Fruit fly (Drosophila melanogaster): ENCODE results near the gene CG3397.

CG3397 gene

DNA sequence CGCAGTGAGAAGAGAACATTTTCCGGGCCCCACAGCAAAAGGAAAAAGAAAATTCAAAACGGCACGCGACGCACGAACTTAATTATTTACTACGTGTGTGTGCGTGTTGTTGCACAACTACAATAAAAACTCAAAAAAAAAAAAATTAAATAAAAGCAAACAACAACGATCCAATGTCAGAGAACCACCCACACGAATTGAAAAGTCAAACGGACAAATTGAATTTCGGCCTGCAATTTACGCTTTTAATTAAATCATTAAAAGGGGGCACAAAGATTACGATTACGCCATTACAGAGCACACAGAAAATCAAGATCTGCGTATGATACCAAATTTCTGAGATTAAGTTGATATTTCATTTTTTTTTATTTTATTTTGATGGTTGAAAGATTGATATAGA is 36.4 kb downstream of the CG3397 start:
- no peak for TF ChIP-seq CG9705 (GFP tag; optimal IDR thresholded peaks at IDR 0.05)
- no peak for TF ChIP-seq br (GFP tag; optimal IDR thresholded peaks at IDR 0.05)
- TF ChIP-seq HLH106 (tag; optimal IDR thresholded peaks at IDR 0.05): no peak
- no peak for TF ChIP-seq N (GFP tag; optimal IDR thresholded peaks at IDR 0.05)
- TF ChIP-seq ey (GFP tag; optimal IDR thresholded peaks at IDR 0.05): no peak
- TF ChIP-seq Rel (GFP tag; optimal IDR thresholded peaks at IDR 0.05): no peak
- no peak for TF ChIP-seq Rel (tag; optimal IDR thresholded peaks at IDR 0.05)
- no peak for TF ChIP-seq rgr (GFP tag; optimal IDR thresholded peaks at IDR 0.05)

dm6 chr3R:11947079-11947869 is 37.1 kb downstream of the CG3397 start:
- TF ChIP-seq Hnf4 (GFP tag; optimal IDR thresholded peaks at IDR 0.05) (peak; percentile 49), woc (GFP tag; optimal IDR thresholded peaks at IDR 0.05) (peak; percentile 47), sv (GFP tag; optimal IDR thresholded peaks at IDR 0.05) (no peak), CG9705 (GFP tag; optimal IDR thresholded peaks at IDR 0.05) (peak; percentile 4), ey (GFP tag; optimal IDR thresholded peaks at IDR 0.05) (peak; percentile 74), psq (GFP tag; optimal IDR thresholded peaks at IDR 0.05) (peak; percentile 68), Dfd (GFP tag; optimal IDR thresholded peaks at IDR 0.05) (no peak), jim (GFP tag; optimal IDR thresholded peaks at IDR 0.05) (no peak), foxo (GFP tag; optimal IDR thresholded peaks at IDR 0.05) (peak in 1 of 2 experiments; percentile 75), CrebA (GFP tag; optimal IDR thresholded peaks at IDR 0.05; ENCODE audit: borderline replicate concordance) (no peak), fru (GFP tag; optimal IDR thresholded peaks at IDR 0.05) (peak; percentile 71), br (GFP tag; optimal IDR thresholded peaks at IDR 0.05) (peak; percentile 53), lola (GFP tag; optimal IDR thresholded peaks at IDR 0.05) (no peak), sage (GFP tag; optimal IDR thresholded peaks at IDR 0.05) (no peak), Hr78 (GFP tag; optimal IDR thresholded peaks at IDR 0.05) (no peak), Mio (GFP tag; optimal IDR thresholded peaks at IDR 0.05) (no peak), dsf (GFP tag; optimal IDR thresholded peaks at IDR 0.05; ENCODE audit: borderline replicate concordance) (no peak), dmrt93B (GFP tag; optimal IDR thresholded peaks at IDR 0.05) (peak; percentile 52), OdsH (GFP tag; optimal IDR thresholded peaks at IDR 0.05) (peak; percentile 55), tai (GFP tag; optimal IDR thresholded peaks at IDR 0.05) (no peak), h (GFP tag; optimal IDR thresholded peaks at IDR 0.05) (peak; percentile 67), dl (GFP tag; optimal IDR thresholded peaks at IDR 0.05; ENCODE audit: insufficient read depth in 1 of 2, partially characterized antibody in 2 of 2) (no peak), Sp1 (GFP tag; optimal IDR thresholded peaks at IDR 0.05) (peak; percentile 45), rgr (GFP tag; optimal IDR thresholded peaks at IDR 0.05) (peak; percentile 65), Jra (GFP tag; optimal IDR thresholded peaks at IDR 0.05) (no peak), CG32264 (GFP tag; optimal IDR thresholded peaks at IDR 0.05) (no peak), Vsx2 (GFP tag; optimal IDR thresholded peaks at IDR 0.05; ENCODE audit: partially characterized antibody) (no peak), Rel (GFP tag; optimal IDR thresholded peaks at IDR 0.05) (no peak), Rel (tag; optimal IDR thresholded peaks at IDR 0.05) (no peak), GATAd (GFP tag; optimal IDR thresholded peaks at IDR 0.05) (no peak), Hr83 (GFP tag; optimal IDR thresholded peaks at IDR 0.05; ENCODE audit: poor library complexity, severe bottlenecking) (no peak), Myc (optimal IDR thresholded peaks at IDR 0.05) (no peak), Abd-B (GFP tag; optimal IDR thresholded peaks at IDR 0.05) (no peak), HLH106 (tag; optimal IDR thresholded peaks at IDR 0.05) (peak; percentile 72)

DNA sequence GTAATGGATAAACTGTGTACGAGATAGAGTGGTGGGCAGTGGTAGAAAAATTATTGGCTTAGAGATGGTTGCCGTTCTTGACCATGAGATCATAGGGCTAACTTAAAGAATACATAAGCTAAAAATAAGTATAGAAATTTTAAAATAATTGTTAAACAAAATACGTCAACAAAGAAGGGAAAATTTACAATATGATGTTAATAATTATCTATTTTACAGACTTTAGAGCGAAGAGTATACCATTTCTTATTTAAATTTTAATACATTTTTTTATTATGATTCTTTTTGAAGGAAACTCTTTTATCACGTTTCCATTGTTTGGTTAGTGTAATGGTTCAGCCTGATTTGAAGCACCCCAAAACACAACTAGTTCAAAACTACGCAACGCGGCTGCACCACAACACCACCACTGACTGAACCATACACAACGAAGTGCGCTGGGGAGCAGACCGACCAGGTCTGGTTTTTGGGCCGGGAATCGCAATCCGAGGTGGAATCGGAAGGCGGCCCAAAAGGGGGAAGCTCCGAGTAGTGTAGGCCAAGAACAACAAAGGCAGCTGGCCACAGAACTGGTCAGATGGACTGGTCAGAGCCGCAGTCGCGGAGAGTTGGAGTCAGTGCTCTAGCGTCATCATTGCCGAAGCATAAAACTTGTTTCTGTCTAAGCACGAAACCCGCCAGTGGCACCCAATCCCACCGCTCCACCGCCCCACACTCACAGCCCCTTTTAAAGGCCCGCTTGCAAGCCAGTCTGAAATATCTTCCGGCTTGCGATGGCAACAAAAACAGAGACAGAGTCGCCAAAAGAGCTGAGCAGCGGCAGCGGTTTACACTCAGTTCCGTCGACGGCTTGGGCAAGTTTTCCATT is 38.7 kb downstream of the CG3397 start:
- TF ChIP-seq sage (GFP tag; optimal IDR thresholded peaks at IDR 0.05) (no peak), N (GFP tag; optimal IDR thresholded peaks at IDR 0.05) (no peak), dsf (GFP tag; optimal IDR thresholded peaks at IDR 0.05; ENCODE audit: borderline replicate concordance) (no peak), OdsH (GFP tag; optimal IDR thresholded peaks at IDR 0.05) (no peak), Mio (GFP tag; optimal IDR thresholded peaks at IDR 0.05) (no peak), GATAd (GFP tag; optimal IDR thresholded peaks at IDR 0.05) (no peak), jim (GFP tag; optimal IDR thresholded peaks at IDR 0.05) (no peak), lola (GFP tag; optimal IDR thresholded peaks at IDR 0.05) (no peak), Dif (GFP tag; optimal IDR thresholded peaks at IDR 0.05; ENCODE audit: partially characterized antibody) (no peak), Abd-B (GFP tag; optimal IDR thresholded peaks at IDR 0.05) (no peak), Hr78 (GFP tag; optimal IDR thresholded peaks at IDR 0.05) (no peak), brk (GFP tag; optimal IDR thresholded peaks at IDR 0.05) (no peak), Jra (GFP tag; optimal IDR thresholded peaks at IDR 0.05) (no peak)

All from whole organism, wandering third instar larva.